Worm (Caenorhabditis elegans) whole organism, L4 larva: ENCODE results near the gene clec-175.

Experiments used
- F10B5.3 ChIP-seq: sonication (generic microtip); optimal IDR thresholded peaks from 2 replicates; lab custom pipeline; 2016; ENCODE audit warnings: mild to moderate bottlenecking, missing genetic modification characterization, missing compliant biosample characterization
- F37D6.2 ChIP-seq: sonication (generic microtip); optimal IDR thresholded peaks from 2 replicates; lab custom pipeline; 2016; ENCODE audit warnings: mild to moderate bottlenecking, missing genetic modification characterization, missing compliant biosample characterization
- R02D3.7 ChIP-seq: fragments of 150-350 bp; sonication (generic microtip); optimal IDR thresholded peaks from 3 replicates; lab custom pipeline; 2014; ENCODE audit warnings: missing biosample characterization, missing genetic modification characterization
- Y48G9A.11 ChIP-seq: fragments of 200-800 bp; sonication (Bioruptor generic); IDR thresholded peaks from 2 replicates; pipeline ENCODE4 v1.3.6; 2022; ENCODE audit warnings: missing genetic modification reagents, missing genetic modification characterization, missing compliant biosample characterization
- Y75B8A.6 ChIP-seq: fragments of 200-800 bp; sonication (Bioruptor generic); IDR thresholded peaks from 2 replicates; pipeline ENCODE4 v1.3.6; 2022; ENCODE audit warnings: missing genetic modification reagents, missing genetic modification characterization, missing compliant biosample characterization
- ZK337.2 ChIP-seq: fragments of 200-800 bp; sonication (Bioruptor generic); IDR thresholded peaks from 2 replicates; pipeline ENCODE4 v1.3.6; 2022; ENCODE audit warnings: missing genetic modification reagents, missing genetic modification characterization, missing compliant biosample characterization
- aha-1 ChIP-seq: fragments of 150-350 bp; peaks from one replicate; lab custom pipeline; 2014; ENCODE audit warnings: missing biosample characterization, missing genetic modification characterization
- aly-2 ChIP-seq: sonication (generic microtip); optimal IDR thresholded peaks from 2 replicates; lab custom pipeline; 2018; ENCODE audit warnings: missing biosample characterization, missing genetic modification characterization
- ama-1 ChIP-seq: fragments of 150-350 bp; optimal IDR thresholded peaks from 2 replicates; lab custom pipeline; 2014; ENCODE audit warnings: inconsistent platforms, mixed read lengths
- ceh-62 ChIP-seq: sonication (generic microtip); optimal IDR thresholded peaks from 2 replicates; lab custom pipeline; 2017; ENCODE audit warnings: missing biosample characterization, missing genetic modification characterization
- daf-16 ChIP-seq, 3 experiments: sonication (generic microtip); optimal IDR thresholded peaks; 2 replicates each; lab custom pipeline; 2016 to 2017; ENCODE audit warnings: missing genetic modification characterization in 3 of 3, missing genetic modification reagents in 3 of 3, mild to moderate bottlenecking in 2 of 3, missing compliant biosample characterization in 2 of 3, missing biosample characterization in 1 of 3, moderate library complexity in 1 of 3
- dmd-6 ChIP-seq: fragments of 200-800 bp; sonication (Bioruptor generic); IDR thresholded peaks from 2 replicates; pipeline ENCODE4 v1.3.6; 2022; ENCODE audit warnings: missing genetic modification reagents, missing genetic modification characterization, missing compliant biosample characterization
- egl-27 ChIP-seq: sonication (generic microtip); optimal IDR thresholded peaks from 3 replicates; lab custom pipeline; 2017; ENCODE audit warnings: missing biosample characterization, missing genetic modification reagents, missing genetic modification characterization
- gei-8 ChIP-seq: fragments of 200-800 bp; sonication (Bioruptor generic); optimal IDR thresholded peaks from 2 replicates; lab custom pipeline; 2018; ENCODE audit warnings: mild to moderate bottlenecking, missing genetic modification characterization, missing compliant biosample characterization
- hif-1 ChIP-seq, 2 experiments: sonication (generic microtip); optimal IDR thresholded peaks; 2 replicates each; lab custom pipeline; 2016 to 2017; ENCODE audit warnings: missing compliant biosample characterization in 2 of 2, missing genetic modification characterization in 2 of 2, missing genetic modification reagents in 2 of 2, missing genotype in 2 of 2, mild to moderate bottlenecking in 1 of 2
- hlh-30 ChIP-seq: sonication (generic microtip); optimal IDR thresholded peaks from 2 replicates; lab custom pipeline; 2017; ENCODE audit warnings: antibody characterized with exemption, mild to moderate bottlenecking, missing genetic modification characterization, missing compliant biosample characterization; ENCODE audit not compliant: insufficient read depth
- hmg-1.1 ChIP-seq: fragments of 200-800 bp; sonication (Bioruptor generic); IDR thresholded peaks from 2 replicates; pipeline ENCODE4 v1.3.6; 2022; ENCODE audit warnings: missing genetic modification reagents, missing genetic modification characterization, missing compliant biosample characterization
- lim-7 ChIP-seq: fragments of 200-800 bp; sonication (Bioruptor generic); IDR thresholded peaks from 2 replicates; pipeline ENCODE4 v1.3.6; 2022; ENCODE audit warnings: missing genetic modification characterization, missing compliant biosample characterization
- lin-13 ChIP-seq: fragments of 150-350 bp; optimal IDR thresholded peaks from 2 replicates; lab custom pipeline; 2014; ENCODE audit warnings: missing biosample characterization, missing genetic modification reagents, missing genetic modification characterization
- lin-38 ChIP-seq: fragments of 200-800 bp; sonication (Bioruptor generic); IDR thresholded peaks from 2 replicates; pipeline ENCODE4 v1.3.6; 2022; ENCODE audit warnings: missing genetic modification reagents, missing genetic modification characterization, missing compliant biosample characterization
- lir-3 ChIP-seq: sonication (generic microtip); optimal IDR thresholded peaks from 2 replicates; lab custom pipeline; 2016; ENCODE audit warnings: mild to moderate bottlenecking, missing genetic modification characterization, missing compliant biosample characterization
- mdt-29 ChIP-seq: fragments of 200-800 bp; sonication (Bioruptor generic); IDR thresholded peaks from 2 replicates; pipeline ENCODE4 v1.3.6; 2022; ENCODE audit warnings: missing genetic modification reagents, missing genetic modification characterization, missing compliant biosample characterization
- mes-2 ChIP-seq: sonication (generic microtip); optimal IDR thresholded peaks from 2 replicates; lab custom pipeline; 2016; ENCODE audit warnings: missing genotype, mild to moderate bottlenecking, missing genetic modification characterization, missing compliant biosample characterization; ENCODE audit not compliant: poor library complexity, severe bottlenecking
- mxl-2 ChIP-seq: fragments of 200-800 bp; sonication (Bioruptor generic); conservative IDR thresholded peaks from 2 replicates; pipeline ENCODE4 v1.3.6; 2022; ENCODE audit warnings: missing genetic modification reagents, missing genetic modification characterization, missing compliant biosample characterization
- nhr-11 ChIP-seq: fragments of 150-350 bp; optimal IDR thresholded peaks from 2 replicates; lab custom pipeline; 2014; ENCODE audit warnings: missing biosample characterization, missing genetic modification characterization
- nhr-25 ChIP-seq: sonication (generic microtip); optimal IDR thresholded peaks from 2 replicates; lab custom pipeline; 2017; ENCODE audit warnings: missing genetic modification characterization, mild to moderate bottlenecking, missing compliant biosample characterization, antibody characterized with exemption, moderate library complexity, borderline replicate concordance; ENCODE audit not compliant: insufficient read depth
- nhr-28 ChIP-seq: fragments of 150-350 bp; optimal IDR thresholded peaks from 2 replicates; lab custom pipeline; 2014; ENCODE audit warnings: missing biosample characterization, missing genetic modification characterization
- nhr-42 ChIP-seq: fragments of 200-800 bp; sonication (Bioruptor generic); IDR thresholded peaks from 2 replicates; pipeline ENCODE4 v1.3.6; 2022; ENCODE audit warnings: missing genetic modification characterization, missing compliant biosample characterization
- nhr-77 ChIP-seq: fragments of 150-350 bp; optimal IDR thresholded peaks from 2 replicates; lab custom pipeline; 2014; ENCODE audit warnings: missing biosample characterization, missing genetic modification characterization
- rbr-2 ChIP-seq: sonication (generic microtip); optimal IDR thresholded peaks from 2 replicates; lab custom pipeline; 2016; ENCODE audit warnings: missing genotype, missing genetic modification characterization, missing compliant biosample characterization
- saeg-2 ChIP-seq: fragments of 200-800 bp; sonication (Bioruptor generic); IDR thresholded peaks from 2 replicates; pipeline ENCODE4 v1.3.6; 2022; ENCODE audit warnings: missing genetic modification reagents, missing genetic modification characterization, missing compliant biosample characterization
- set-16 ChIP-seq: fragments of 200-800 bp; sonication (Bioruptor generic); IDR thresholded peaks from 2 replicates; pipeline ENCODE4 v1.3.6; 2022; ENCODE audit warnings: missing genetic modification reagents, missing genetic modification characterization, missing compliant biosample characterization
- snpc-1.2 ChIP-seq: fragments of 200-800 bp; sonication (Bioruptor generic); IDR thresholded peaks from 2 replicates; pipeline ENCODE4 v1.3.6; 2022; ENCODE audit warnings: missing genetic modification reagents, missing genetic modification characterization, missing compliant biosample characterization
- spr-3 ChIP-seq: fragments of 200-800 bp; sonication (Bioruptor generic); optimal IDR thresholded peaks from 2 replicates; lab custom pipeline; 2018; ENCODE audit warnings: mild to moderate bottlenecking, missing genetic modification characterization, missing compliant biosample characterization
- tag-97 ChIP-seq: fragments of 200-800 bp; sonication (Bioruptor generic); IDR thresholded peaks from 2 replicates; pipeline ENCODE4 v1.3.6; 2022; ENCODE audit warnings: missing genetic modification characterization, missing compliant biosample characterization
- tra-1 ChIP-seq: fragments of 200-800 bp; sonication (Bioruptor generic); IDR thresholded peaks from 2 replicates; pipeline ENCODE4 v1.3.6; 2022; ENCODE audit warnings: missing genetic modification reagents, missing genetic modification characterization, missing compliant biosample characterization
- unc-130 ChIP-seq: sonication (generic microtip); optimal IDR thresholded peaks from 2 replicates; lab custom pipeline; 2016; ENCODE audit warnings: missing genetic modification reagents, missing genetic modification characterization, missing compliant biosample characterization
- unc-62 ChIP-seq, 3 experiments: fragments of 150-350 bp in 1 of 3; sonication (generic microtip); optimal IDR thresholded peaks in 2 of 3; peaks in 1 of 3; 1 replicate in 1 of 3; 2 replicates in 2 of 3; lab custom pipeline; 2014 to 2017; ENCODE audit warnings: missing biosample characterization in 3 of 3, missing genetic modification characterization in 3 of 3, missing genetic modification reagents in 3 of 3, missing genotype in 1 of 3
- vab-7 ChIP-seq: fragments of 200-800 bp; sonication (Bioruptor generic); IDR thresholded peaks from 2 replicates; pipeline ENCODE4 v1.3.6; 2022; ENCODE audit warnings: missing genetic modification reagents, missing genetic modification characterization, missing compliant biosample characterization
- zag-1 ChIP-seq: fragments of 150-350 bp; optimal IDR thresholded peaks from 2 replicates; lab custom pipeline; 2014; ENCODE audit warnings: missing biosample characterization, missing genetic modification characterization
- zfp-2 ChIP-seq: sonication (generic microtip); optimal IDR thresholded peaks from 2 replicates; lab custom pipeline; 2016; ENCODE audit warnings: mild to moderate bottlenecking, missing genetic modification characterization, missing compliant biosample characterization
- zfp-3 ChIP-seq: fragments of 200-800 bp; sonication (Bioruptor generic); conservative IDR thresholded peaks from 2 replicates; pipeline ENCODE4 v1.3.6; 2022; ENCODE audit warnings: missing genetic modification reagents, missing genetic modification characterization, missing compliant biosample characterization
- zip-2 ChIP-seq: fragments of 150-350 bp; optimal IDR thresholded peaks from 2 replicates; lab custom pipeline; 2014; ENCODE audit warnings: missing biosample characterization, missing genetic modification characterization
- ztf-11 ChIP-seq: fragments of 150-350 bp; optimal IDR thresholded peaks from 2 replicates; lab custom pipeline; 2014; ENCODE audit warnings: missing biosample characterization, missing genetic modification characterization

The clec-175 gene

DNA sequence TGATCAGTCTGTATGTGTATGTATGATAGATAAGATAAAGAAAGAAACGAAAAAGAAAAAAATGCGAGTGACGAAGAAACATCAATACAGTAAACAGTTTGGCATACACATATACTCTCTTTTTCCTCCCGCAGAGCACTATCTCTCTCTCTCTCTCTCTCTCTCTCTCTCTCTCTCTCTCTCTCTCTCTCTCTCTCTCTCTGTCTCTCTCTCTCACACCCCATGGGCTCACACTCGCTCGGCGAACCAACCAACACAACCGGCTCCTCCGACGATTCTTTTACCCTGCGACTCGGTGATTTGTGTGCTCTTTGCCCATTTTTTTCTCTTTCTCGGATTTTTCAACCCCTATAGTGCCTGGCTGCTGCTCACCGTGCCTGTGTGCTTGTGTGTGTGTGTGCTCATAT is 15.1 kb upstream of the clec-175 start (continued):
- TF ChIP-seq F10B5.3 (tag; lab: Kevin White, UChicago) (no peak), nhr-11 (peak; percentile 4), lin-13 (GFP tag; lab: Kevin White, UChicago) (peak; percentile 8), ztf-11 (tag; lab: Kevin White, UChicago) (no peak), set-16 (peak; percentile 87), mdt-29 (GFP tag; lab: Robert Waterston, UW) (no peak), tag-97 (GFP tag; lab: Robert Waterston, UW) (no peak), zfp-3 (GFP tag; lab: Robert Waterston, UW) (no peak), lim-7 (no peak), snpc-1.2 (GFP tag; lab: Robert Waterston, UW) (no peak), mxl-2 (no peak), unc-130 (no peak), Y48G9A.11 (GFP tag; lab: Robert Waterston, UW) (no peak), mes-2 (tag; lab: Kevin White, UChicago) (no peak), rbr-2 (tag; lab: Kevin White, UChicago) (no peak), zfp-2 (tag; lab: Kevin White, UChicago) (no peak), zag-1 (no peak), gei-8 (GFP tag; lab: Kevin White, UChicago) (no peak), hif-1 (tag; optimal IDR thresholded peaks at IDR 0.05; lab: Kevin White, UChicago) (no peak), F37D6.2 (tag; lab: Kevin White, UChicago) (no peak), dmd-6 (peak; percentile 68), nhr-28 (peak; percentile 37), aha-1 (peak; percentile 96), nhr-25 (tag; lab: Kevin White, UChicago) (no peak), saeg-2 (GFP tag; lab: Robert Waterston, UW) (no peak), egl-27 (tag; lab: Kevin White, UChicago) (no peak), ceh-62 (tag; lab: Kevin White, UChicago) (no peak), vab-7 (GFP tag; lab: Robert Waterston, UW) (no peak), hlh-30 (tag; lab: Kevin White, UChicago) (no peak), R02D3.7 (tag; lab: Kevin White, UChicago) (no peak), ZK337.2 (GFP tag; lab: Robert Waterston, UW) (no peak), lir-3 (tag; lab: Kevin White, UChicago) (no peak), unc-62 (GFP tag; optimal IDR thresholded peaks at IDR 0.05 in 1 of 2; lab: Kevin White, UChicago) (peak in 1 of 2 experiments; percentile 72), unc-62 (tag; optimal IDR thresholded peaks at IDR 0.05; lab: Kevin White, UChicago) (no peak), tra-1 (no peak), lin-38 (GFP tag; lab: Robert Waterston, UW) (peak; percentile 50), Y75B8A.6 (GFP tag; lab: Robert Waterston, UW) (no peak), ama-1 (no peak), aly-2 (tag; lab: Kevin White, UChicago) (no peak), nhr-77 (tag; lab: Kevin White, UChicago) (peak; percentile 55), spr-3 (GFP tag; lab: Kevin White, UChicago) (no peak), daf-16 (GFP tag; optimal IDR thresholded peaks at IDR 0.05; lab: Kevin White, UChicago) (no peak), daf-16 (tag; optimal IDR thresholded peaks at IDR 0.05; lab: Kevin White, UChicago) (peak; percentile 92), zip-2 (tag; lab: Kevin White, UChicago) (no peak), nhr-42 (peak; percentile 39; the same call in 1 of the 2 replicates), hmg-1.1 (GFP tag; lab: Robert Waterston, UW) (no peak)
